Worm (Caenorhabditis elegans) whole organism, L4 larva: Measurements from ENCODE around the gene mks-3.

Experiments
- egl-27 ChIP-seq: sonication (generic microtip); optimal IDR thresholded peaks from 3 replicates; lab custom pipeline; 2017; ENCODE audit warnings: missing biosample characterization, missing genetic modification reagents, missing genetic modification characterization
- fkh-10 ChIP-seq: fragments of 150-350 bp; optimal IDR thresholded peaks from 2 replicates; lab custom pipeline; 2014; ENCODE audit warnings: missing biosample characterization, missing genetic modification reagents, missing genetic modification characterization
- nhr-10 ChIP-seq: fragments of 150-350 bp; optimal IDR thresholded peaks from 2 replicates; lab custom pipeline; 2014; ENCODE audit warnings: missing biosample characterization, missing genetic modification characterization
- zag-1 ChIP-seq: fragments of 150-350 bp; optimal IDR thresholded peaks from 2 replicates; lab custom pipeline; 2014; ENCODE audit warnings: missing biosample characterization, missing genetic modification characterization

ce11 chrII:7616141-7616540 lies 32.7 kb upstream of the mks-3 start, which contains the start of gene cdc-42:
- no peak for TF ChIP-seq egl-27
- TF ChIP-seq zag-1, result no peak
- no peak for TF ChIP-seq nhr-10 (tag; lab: Kevin White, UChicago)
- no peak for TF ChIP-seq fkh-10 (GFP tag; lab: Kevin White, UChicago)
